Fruit fly (Drosophila melanogaster) whole organism, prepupa: Measurements from ENCODE around the gene CG14402.
A peak's percentile ranks its signal among the peaks of the same experiment; 100 is the strongest.

Experiments used
- Blimp-1 ChIP-seq: fragments of 200-800 bp; sonication (Bioruptor generic); optimal IDR thresholded peaks from 3 replicates; lab custom pipeline; 2017; ENCODE audit warnings: missing biosample characterization, missing genetic modification characterization, mild to moderate bottlenecking, moderate library complexity, missing genetic modification reagents
- CG10631 ChIP-seq: fragments of 200-800 bp; sonication (Bioruptor generic); optimal IDR thresholded peaks from 2 replicates; lab custom pipeline; 2016; ENCODE audit warnings: missing biosample characterization, missing genetic modification characterization
- CG10669 ChIP-seq: fragments of 200-800 bp; sonication (Bioruptor generic); optimal IDR thresholded peaks from 3 replicates; lab custom pipeline; 2018; ENCODE audit warnings: missing biosample characterization, mild to moderate bottlenecking, missing genetic modification characterization, moderate library complexity
- CG11294 ChIP-seq: fragments of 200-800 bp; sonication (Bioruptor generic); IDR thresholded peaks from 2 replicates; pipeline ENCODE4 v1.3.6; 2022; ENCODE audit warnings: missing biosample characterization, missing genetic modification characterization
- CG11902 ChIP-seq: fragments of 200-800 bp; sonication (Bioruptor generic); optimal IDR thresholded peaks from 3 replicates; lab custom pipeline; 2016; ENCODE audit warnings: missing biosample characterization, missing genetic modification characterization
- CG15336 ChIP-seq: fragments of 200-800 bp; sonication (Bioruptor generic); IDR thresholded peaks from 2 replicates; pipeline ENCODE4 v1.3.6; 2022; ENCODE audit warnings: missing biosample characterization, missing genetic modification characterization
- CG1621 ChIP-seq: fragments of 200-800 bp; sonication (Bioruptor generic); optimal IDR thresholded peaks from 3 replicates; lab custom pipeline; 2018; ENCODE audit warnings: missing biosample characterization, mild to moderate bottlenecking, missing genetic modification characterization
- CG3032 ChIP-seq: fragments of 200-800 bp; optimal IDR thresholded peaks from 2 replicates; lab custom pipeline; 2019; ENCODE audit warnings: missing biosample characterization, mild to moderate bottlenecking, missing genetic modification characterization, moderate library complexity
- CG32006 ChIP-seq: fragments of 200-800 bp; sonication (Bioruptor generic); optimal IDR thresholded peaks from 3 replicates; lab custom pipeline; 2017; ENCODE audit warnings: missing biosample characterization, mild to moderate bottlenecking, missing genetic modification characterization
- CG34406 ChIP-seq: fragments of 200-800 bp; sonication (Bioruptor generic); optimal IDR thresholded peaks from 3 replicates; lab custom pipeline; 2016; ENCODE audit warnings: missing biosample characterization, missing genetic modification characterization
- CG3919 ChIP-seq: fragments of 200-800 bp; sonication (Bioruptor generic); optimal IDR thresholded peaks from 3 replicates; lab custom pipeline; 2016; ENCODE audit warnings: missing biosample characterization, missing genetic modification characterization
- CG4318 ChIP-seq: fragments of 200-800 bp; sonication (Bioruptor generic); optimal IDR thresholded peaks from 3 replicates; lab custom pipeline; 2017; ENCODE audit warnings: missing biosample characterization, mild to moderate bottlenecking, missing genetic modification characterization
- CG6163 ChIP-seq: fragments of 200-800 bp; sonication (Bioruptor generic); IDR thresholded peaks from 3 replicates; pipeline ENCODE4 v1.3.6; 2022; ENCODE audit warnings: missing biosample characterization, missing genetic modification characterization
- CG6792 ChIP-seq: fragments of 200-800 bp; sonication (Bioruptor generic); optimal IDR thresholded peaks from 3 replicates; lab custom pipeline; 2016; ENCODE audit warnings: missing biosample characterization, missing genetic modification characterization
- CG6808 ChIP-seq: fragments of 200-800 bp; sonication (Bioruptor generic); optimal IDR thresholded peaks from 3 replicates; lab custom pipeline; 2017; ENCODE audit warnings: missing biosample characterization, missing genetic modification characterization, mild to moderate bottlenecking, moderate library complexity, missing genetic modification reagents
- CG6854 ChIP-seq: fragments of 200-800 bp; sonication (Bioruptor generic); optimal IDR thresholded peaks from 2 replicates; lab custom pipeline; 2017; ENCODE audit warnings: missing biosample characterization, mild to moderate bottlenecking, missing genetic modification characterization
- CG7368 ChIP-seq: fragments of 200-800 bp; sonication (Bioruptor generic); optimal IDR thresholded peaks from 3 replicates; lab custom pipeline; 2016; ENCODE audit warnings: missing biosample characterization, missing genetic modification characterization
- CG8119 ChIP-seq: fragments of 200-800 bp; sonication (Bioruptor generic); IDR thresholded peaks from 3 replicates; pipeline ENCODE4 v1.3.6; 2022; ENCODE audit warnings: missing biosample characterization, missing genetic modification characterization
- CG8319 ChIP-seq: fragments of 200-800 bp; sonication (Bioruptor generic); optimal IDR thresholded peaks from 3 replicates; lab custom pipeline; 2016; ENCODE audit warnings: missing biosample characterization, missing genetic modification characterization
- CG8632 ChIP-seq: fragments of 200-800 bp; sonication (Bioruptor generic); optimal IDR thresholded peaks from 3 replicates; lab custom pipeline; 2016; ENCODE audit warnings: missing biosample characterization, missing genetic modification characterization
- CG9139 ChIP-seq: fragments of 200-800 bp; sonication (Bioruptor generic); optimal IDR thresholded peaks from 3 replicates; lab custom pipeline; 2017; ENCODE audit warnings: missing biosample characterization, mild to moderate bottlenecking, missing genetic modification characterization
- Eip78C ChIP-seq: fragments of 200-800 bp; sonication (Bioruptor generic); peaks from one replicate; lab custom pipeline; 2016; ENCODE audit warnings: missing biosample characterization, missing genetic modification characterization
- Eip93F ChIP-seq: fragments of 200-800 bp; sonication (Bioruptor generic); optimal IDR thresholded peaks from 2 replicates; lab custom pipeline; 2016; ENCODE audit warnings: missing biosample characterization, mild to moderate bottlenecking, missing genetic modification characterization
- Ets21C ChIP-seq: fragments of 200-800 bp; sonication (Bioruptor generic); optimal IDR thresholded peaks from 3 replicates; lab custom pipeline; 2016; ENCODE audit warnings: missing biosample characterization, missing genetic modification characterization
- Ets96B ChIP-seq: fragments of 200-800 bp; optimal IDR thresholded peaks from 2 replicates; lab custom pipeline; 2019; ENCODE audit warnings: missing biosample characterization, mild to moderate bottlenecking, missing genetic modification characterization, moderate library complexity
- Gug ChIP-seq: fragments of 200-800 bp; sonication (Bioruptor generic); IDR thresholded peaks from 2 replicates; pipeline ENCODE4 v1.3.6; 2022; ENCODE audit warnings: missing biosample characterization, missing genetic modification characterization
- Hr38 ChIP-seq: sonication (Bioruptor generic); optimal IDR thresholded peaks from 2 replicates; lab custom pipeline; 2016; ENCODE audit warnings: missing biosample characterization, missing genetic modification characterization
- Hr39 ChIP-seq: fragments of 200-800 bp; sonication (Bioruptor generic); optimal IDR thresholded peaks from 2 replicates; lab custom pipeline; 2016; ENCODE audit warnings: missing biosample characterization, missing genetic modification characterization
- Lpt ChIP-seq: fragments of 200-800 bp; sonication (Bioruptor generic); optimal IDR thresholded peaks from 3 replicates; lab custom pipeline; 2016; ENCODE audit warnings: missing biosample characterization, missing genetic modification characterization
- Met ChIP-seq: fragments of 200-800 bp; sonication (Bioruptor generic); optimal IDR thresholded peaks from 3 replicates; lab custom pipeline; 2016; ENCODE audit warnings: missing biosample characterization, missing genetic modification characterization
- OdsH ChIP-seq: fragments of 200-800 bp; sonication (Bioruptor generic); optimal IDR thresholded peaks from 3 replicates; lab custom pipeline; 2016; ENCODE audit warnings: missing biosample characterization, missing genetic modification characterization
- Smox ChIP-seq: fragments of 200-800 bp; sonication (Bioruptor generic); optimal IDR thresholded peaks from 3 replicates; lab custom pipeline; 2016; ENCODE audit warnings: missing biosample characterization, missing genetic modification characterization
- Sox102F ChIP-seq: fragments of 200-800 bp; sonication (Bioruptor generic); optimal IDR thresholded peaks from 2 replicates; lab custom pipeline; 2016; ENCODE audit warnings: missing biosample characterization, mild to moderate bottlenecking, missing genetic modification characterization
- Sox14 ChIP-seq: fragments of 200-800 bp; sonication (Bioruptor generic); optimal IDR thresholded peaks from 3 replicates; lab custom pipeline; 2016; ENCODE audit warnings: missing biosample characterization, missing genetic modification characterization
- Sox15 ChIP-seq: fragments of 200-800 bp; sonication (Bioruptor generic); optimal IDR thresholded peaks from 3 replicates; lab custom pipeline; 2016; ENCODE audit warnings: missing biosample characterization, missing genetic modification characterization
- achi ChIP-seq: fragments of 200-800 bp; sonication (Bioruptor generic); optimal IDR thresholded peaks from 3 replicates; lab custom pipeline; 2016; ENCODE audit warnings: missing biosample characterization, missing genetic modification characterization
- acj6 ChIP-seq: fragments of 200-800 bp; sonication (Bioruptor generic); optimal IDR thresholded peaks from 3 replicates; lab custom pipeline; 2016; ENCODE audit warnings: missing biosample characterization, missing genetic modification characterization
- cyc ChIP-seq: fragments of 200-800 bp; sonication (Bioruptor generic); optimal IDR thresholded peaks from 3 replicates; lab custom pipeline; 2016; ENCODE audit warnings: missing biosample characterization, missing genetic modification characterization
- dac ChIP-seq: fragments of 200-800 bp; sonication (Bioruptor generic); optimal IDR thresholded peaks from 2 replicates; lab custom pipeline; 2017; ENCODE audit warnings: missing biosample characterization, mild to moderate bottlenecking, missing genetic modification characterization
- eg ChIP-seq: fragments of 200-800 bp; sonication (Bioruptor generic); IDR thresholded peaks from 3 replicates; pipeline ENCODE4 v1.3.6; 2022; ENCODE audit warnings: missing biosample characterization, missing genetic modification characterization
- fd59A ChIP-seq: fragments of 200-800 bp; sonication (Bioruptor generic); optimal IDR thresholded peaks from 2 replicates; lab custom pipeline; 2017; ENCODE audit warnings: missing biosample characterization, mild to moderate bottlenecking, missing genetic modification characterization, missing genetic modification reagents
- fkh ChIP-seq: fragments of 200-800 bp; sonication (Bioruptor generic); optimal IDR thresholded peaks from 3 replicates; lab custom pipeline; 2017; ENCODE audit warnings: missing biosample characterization, mild to moderate bottlenecking, missing genetic modification characterization, moderate library complexity
- lz ChIP-seq: fragments of 200-800 bp; sonication (Bioruptor generic); optimal IDR thresholded peaks from 3 replicates; lab custom pipeline; 2016; ENCODE audit warnings: missing biosample characterization, missing genetic modification characterization
- net ChIP-seq: fragments of 200-800 bp; sonication (Bioruptor generic); optimal IDR thresholded peaks from 3 replicates; lab custom pipeline; 2016; ENCODE audit warnings: missing biosample characterization, missing genetic modification characterization
- pdm3 ChIP-seq: fragments of 200-800 bp; sonication (Bioruptor generic); optimal IDR thresholded peaks from 3 replicates; lab custom pipeline; 2016; ENCODE audit warnings: missing biosample characterization, missing genetic modification characterization
- salr ChIP-seq, 2 experiments: fragments of 200-800 bp; sonication (Bioruptor generic); optimal IDR thresholded peaks; 3 replicates each; lab custom pipeline; 2016 to 2018; ENCODE audit warnings: missing biosample characterization in 2 of 2, missing genetic modification characterization in 2 of 2, mild to moderate bottlenecking in 1 of 2
- spab ChIP-seq: fragments of 200-800 bp; sonication (Bioruptor generic); optimal IDR thresholded peaks from 2 replicates; lab custom pipeline; 2017; ENCODE audit warnings: missing biosample characterization, mild to moderate bottlenecking, missing genetic modification characterization, missing genetic modification reagents
- ss ChIP-seq, 2 experiments: fragments of 200-800 bp; sonication (Bioruptor generic); optimal IDR thresholded peaks; 2 replicates in 1 of 2; 3 replicates in 1 of 2; lab custom pipeline; 2017 to 2018; ENCODE audit warnings: mild to moderate bottlenecking in 2 of 2, missing biosample characterization in 2 of 2, missing genetic modification characterization in 2 of 2, moderate library complexity in 1 of 2
- svp ChIP-seq: fragments of 200-800 bp; sonication (Bioruptor generic); peaks from one replicate; lab custom pipeline; 2016; ENCODE audit warnings: missing biosample characterization, missing genetic modification characterization

The CG14402 gene

dm6 chr2L:20802204-20802603 lies 46.9 kb upstream of the CG14402 start (continued):
- TF ChIP-seq Eip93F (no peak), fd59A (peak; percentile 1), CG10669 (GFP tag; lab: Kevin White, UChicago) (peak; percentile 59), CG6792 (GFP tag; lab: Kevin White, UChicago) (peak; percentile 61), CG1621 (tag; lab: Kevin White, UChicago) (peak; percentile 37), Sox102F (GFP tag; lab: Kevin White, UChicago) (peak; percentile 55), acj6 (GFP tag; lab: Kevin White, UChicago) (peak; percentile 55), eg (GFP tag; lab: Robert Waterston, UW) (peak; percentile 88), svp (GFP tag; lab: Kevin White, UChicago) (peak; percentile 91), Ets21C (GFP tag; lab: Kevin White, UChicago) (no peak), CG8632 (GFP tag; lab: Kevin White, UChicago) (peak; percentile 30), CG15336 (GFP tag; lab: Robert Waterston, UW) (peak; percentile 74), Eip78C (GFP tag; lab: Kevin White, UChicago) (peak; percentile 89), Sox14 (peak; percentile 49), CG8319 (GFP tag; lab: Kevin White, UChicago) (peak; percentile 57), CG6808 (GFP tag; lab: Kevin White, UChicago) (peak; percentile 38), CG6163 (GFP tag; lab: Robert Waterston, UW) (peak; percentile 91), lz (GFP tag; lab: Kevin White, UChicago) (peak; percentile 53), Lpt (GFP tag; lab: Kevin White, UChicago) (peak; percentile 45), Hr39 (GFP tag; lab: Kevin White, UChicago) (peak; percentile 53), Met (GFP tag; lab: Kevin White, UChicago) (peak; percentile 61), Gug (GFP tag; lab: Robert Waterston, UW) (peak; percentile 81), CG6854 (no peak), CG8119 (GFP tag; lab: Robert Waterston, UW) (peak; percentile 78), Blimp-1 (GFP tag; lab: Kevin White, UChicago) (no peak), salr (GFP tag; optimal IDR thresholded peaks at IDR 0.05; lab: Kevin White, UChicago) (no peak)

dm6 chr2L:20802839-20803238 lies 46.3 kb upstream of the CG14402 start:
- TF ChIP-seq ss (GFP tag; optimal IDR thresholded peaks at IDR 0.05; lab: Kevin White, UChicago): no peak
- no peak for TF ChIP-seq CG11902
- no peak for TF ChIP-seq Sox14
- no peak for TF ChIP-seq cyc (GFP tag; lab: Kevin White, UChicago)
- TF ChIP-seq Blimp-1 (GFP tag; lab: Kevin White, UChicago): no peak
- TF ChIP-seq eg (GFP tag; lab: Robert Waterston, UW): peak; percentile 61; the same call in 2 of the 3 replicates
- peak; percentile 15 for TF ChIP-seq CG10631
- no peak for TF ChIP-seq fkh (GFP tag; lab: Kevin White, UChicago)
- no peak for TF ChIP-seq Gug (GFP tag; lab: Robert Waterston, UW)
- no peak for TF ChIP-seq CG1621 (tag; lab: Kevin White, UChicago)
- TF ChIP-seq CG6808 (GFP tag; lab: Kevin White, UChicago): no peak
- no peak for TF ChIP-seq svp (GFP tag; lab: Kevin White, UChicago)
- no peak for TF ChIP-seq OdsH (GFP tag; lab: Kevin White, UChicago)
- TF ChIP-seq net (GFP tag; lab: Kevin White, UChicago): no peak
- no peak for TF ChIP-seq Ets96B
- no peak for TF ChIP-seq CG4318 (GFP tag; lab: Kevin White, UChicago)
- no peak for TF ChIP-seq spab
- TF ChIP-seq pdm3 (GFP tag; lab: Kevin White, UChicago): no peak
- no peak for TF ChIP-seq dac (GFP tag; lab: Kevin White, UChicago)
- TF ChIP-seq CG10669 (GFP tag; lab: Kevin White, UChicago): no peak
- no peak for TF ChIP-seq CG34406 (GFP tag; lab: Kevin White, UChicago)
- no peak for TF ChIP-seq CG9139 (GFP tag; lab: Kevin White, UChicago)
- TF ChIP-seq lz (GFP tag; lab: Kevin White, UChicago): no peak
- peak; percentile 17; the same call in 1 of the 3 replicates for TF ChIP-seq CG8119 (GFP tag; lab: Robert Waterston, UW)
- TF ChIP-seq Smox (GFP tag; lab: Kevin White, UChicago): no peak
- TF ChIP-seq Hr38 (GFP tag; lab: Kevin White, UChicago): no peak
- no peak for TF ChIP-seq Eip93F
- no peak for TF ChIP-seq CG3032
- TF ChIP-seq Eip78C (GFP tag; lab: Kevin White, UChicago): peak; percentile 73
- TF ChIP-seq CG6792 (GFP tag; lab: Kevin White, UChicago): no peak
- TF ChIP-seq CG3919 (GFP tag; lab: Kevin White, UChicago): no peak
- no peak for TF ChIP-seq Met (GFP tag; lab: Kevin White, UChicago)
- TF ChIP-seq achi (GFP tag; lab: Kevin White, UChicago): no peak
- TF ChIP-seq CG7368: no peak
- TF ChIP-seq CG11294 (GFP tag; lab: Robert Waterston, UW): no peak
- no peak for TF ChIP-seq Sox15 (GFP tag; lab: Kevin White, UChicago)
- no peak for TF ChIP-seq salr (GFP tag; optimal IDR thresholded peaks at IDR 0.05; lab: Kevin White, UChicago)
- no peak for TF ChIP-seq CG32006 (GFP tag; lab: Kevin White, UChicago)
